Worm (Caenorhabditis elegans): ENCODE results near the gene nhr-111.

DNA sequence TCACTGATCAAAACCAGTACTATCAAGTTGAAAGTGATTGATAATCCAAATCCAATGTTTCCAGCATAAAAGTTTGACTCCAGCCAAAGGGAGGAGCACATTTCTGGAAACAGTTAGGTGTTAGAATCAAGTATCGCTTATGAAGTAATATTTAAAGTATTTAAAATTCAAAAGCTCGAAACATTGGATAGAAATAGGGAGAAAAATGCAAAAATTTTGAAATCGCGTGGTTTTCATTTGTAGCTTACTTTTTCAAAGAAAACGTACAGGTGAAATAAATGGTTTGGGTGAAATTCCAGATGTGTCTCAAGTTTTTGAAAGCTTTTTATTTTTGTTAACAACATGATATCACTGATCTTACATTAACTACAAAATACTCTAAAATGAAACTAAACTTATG, 44.4 kb upstream of the nhr-111 start, which contains the start of gene str-111:
- TF ChIP-seq flh-1 (GFP tag; optimal IDR thresholded peaks at IDR 0.05) (no peak), ces-1 (GFP tag; optimal IDR thresholded peaks at IDR 0.05) (no peak), lsy-2 (tag; optimal IDR thresholded peaks at IDR 0.05) (no peak), snpc-4 (tag; optimal IDR thresholded peaks at IDR 0.05) (no peak), elt-1 (tag; optimal IDR thresholded peaks at IDR 0.05; ENCODE audit: borderline replicate concordance, insufficient read depth) (no peak), elt-3 (tag; optimal IDR thresholded peaks at IDR 0.05) (no peak), ceh-43 (GFP tag; optimal IDR thresholded peaks at IDR 0.05) (no peak), nhr-12 (tag; optimal IDR thresholded peaks at IDR 0.05) (no peak), nhr-2 (tag; optimal IDR thresholded peaks at IDR 0.05) (no peak), lin-13 (tag; optimal IDR thresholded peaks at IDR 0.05) (no peak)
